Worm (Caenorhabditis elegans): ENCODE results near the gene F02D10.2.

DNA sequence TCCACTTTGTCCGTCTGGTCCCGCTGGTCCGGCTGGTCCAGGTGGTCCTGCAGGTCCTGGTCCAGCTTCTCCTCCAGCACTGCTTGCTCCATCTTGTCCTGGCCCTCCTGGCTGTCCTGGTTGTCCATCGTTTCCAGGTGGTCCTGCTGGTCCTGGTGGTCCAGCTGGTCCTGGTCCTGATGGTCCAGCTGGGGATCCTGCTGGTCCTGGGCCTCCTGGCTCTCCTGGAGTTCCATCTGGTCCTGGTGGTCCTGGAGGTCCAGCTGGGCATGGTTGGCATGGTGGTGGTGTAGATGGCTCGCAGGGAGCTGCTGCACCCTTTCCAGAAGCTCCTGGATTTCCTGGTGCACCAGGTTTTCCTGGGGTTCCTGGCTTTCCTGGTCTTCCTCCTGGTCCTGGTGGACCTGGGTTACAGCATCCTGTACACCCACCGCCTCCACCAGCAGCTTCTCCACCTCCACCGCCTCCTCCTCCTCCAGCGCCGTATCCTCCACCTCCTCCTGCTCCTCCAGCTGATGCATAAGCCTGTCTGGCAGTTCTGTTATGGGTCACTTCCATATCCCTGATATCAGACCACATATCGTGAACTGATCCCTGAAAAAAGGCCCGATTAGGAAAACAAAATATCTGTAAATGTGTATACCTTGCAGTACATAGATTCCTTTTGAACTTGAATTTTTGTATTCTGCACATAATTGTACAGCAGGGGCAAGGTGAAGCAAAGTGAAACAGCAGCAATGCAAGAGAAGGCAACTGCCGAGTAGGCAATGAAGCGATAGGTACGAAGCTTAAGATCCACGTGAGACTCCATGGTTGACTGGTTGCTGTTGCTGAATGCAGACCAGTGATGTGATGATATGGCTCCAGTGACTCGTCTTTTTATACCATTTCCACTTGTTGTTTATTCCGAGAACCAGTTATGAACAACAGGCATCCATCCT lies 3.5 kb upstream of the F02D10.2 start, which contains the start of gene col-183:
- no peak for TF ChIP-seq aly-2 (tag; optimal IDR thresholded peaks at IDR 0.05)
- TF ChIP-seq daf-19 (GFP tag; conservative IDR thresholded peaks at IDR 0.05): no peak
- TF ChIP-seq unc-130 (GFP tag; optimal IDR thresholded peaks at IDR 0.05): no peak
- no peak for TF ChIP-seq nhr-41 (GFP tag; IDR thresholded peaks at IDR 0.05)

All from whole organism, L4 larva.